Worm (Caenorhabditis elegans) whole organism, L3 larva: ENCODE measurements around the gene T01G6.10.

ENCODE experiments used
- aly-2 ChIP-seq: fragments of 150-350 bp; optimal IDR thresholded peaks from 2 replicates; lab custom pipeline; 2014; ENCODE audit warnings: missing biosample characterization, missing genetic modification characterization
- ceh-82 ChIP-seq: fragments of 150-350 bp; optimal IDR thresholded peaks from 2 replicates; lab custom pipeline; 2014; ENCODE audit warnings: missing biosample characterization, missing genetic modification characterization
- ceh-9 ChIP-seq: sonication (generic microtip); optimal IDR thresholded peaks from 2 replicates; lab custom pipeline; 2018; ENCODE audit warnings: missing biosample characterization, missing genetic modification characterization
- daf-12 ChIP-seq: fragments of 150-350 bp; optimal IDR thresholded peaks from 2 replicates; lab custom pipeline; 2014; ENCODE audit warnings: missing biosample characterization, missing genetic modification reagents, missing genetic modification characterization
- egl-5 ChIP-seq: fragments of 150-350 bp; optimal IDR thresholded peaks from 2 replicates; lab custom pipeline; 2017; ENCODE audit warnings: missing biosample characterization, missing genetic modification reagents, missing genetic modification characterization, inconsistent platforms
- elt-1 ChIP-seq: fragments of 150-350 bp; optimal IDR thresholded peaks from 2 replicates; lab custom pipeline; 2014; ENCODE audit warnings: missing biosample characterization, missing genetic modification characterization
- elt-2 ChIP-seq: sonication (generic microtip); optimal IDR thresholded peaks from 2 replicates; lab custom pipeline; 2016; ENCODE audit warnings: missing genetic modification reagents, mild to moderate bottlenecking, missing genetic modification characterization, missing compliant biosample characterization
- elt-3 ChIP-seq, 3 experiments: fragments of 150-350 bp in 1 of 3; sonication (generic microtip) in 2 of 3; optimal IDR thresholded peaks; 2 replicates in 2 of 3; 4 replicates in 1 of 3; lab custom pipeline; 2014 to 2017; ENCODE audit warnings: missing biosample characterization in 3 of 3, missing genetic modification characterization in 3 of 3
- eor-1 ChIP-seq, 2 experiments: fragments of 150-350 bp; optimal IDR thresholded peaks; 2 replicates each; lab custom pipeline; 2014 to 2018; ENCODE audit warnings: missing biosample characterization in 2 of 2, missing genetic modification characterization in 2 of 2
- fkh-10 ChIP-seq: sonication (generic microtip); optimal IDR thresholded peaks from 2 replicates; lab custom pipeline; 2017; ENCODE audit warnings: missing biosample characterization, missing genetic modification reagents, missing genetic modification characterization
- fos-1 ChIP-seq: fragments of 150-350 bp; optimal IDR thresholded peaks from 2 replicates; lab custom pipeline; 2014; ENCODE audit warnings: missing biosample characterization, missing genetic modification characterization
- hmg-11 ChIP-seq: sonication (generic microtip); optimal IDR thresholded peaks from 2 replicates; lab custom pipeline; 2016; ENCODE audit warnings: missing genetic modification characterization, missing compliant biosample characterization
- jun-1 ChIP-seq: fragments of 150-350 bp; optimal IDR thresholded peaks from 2 replicates; lab custom pipeline; 2014; ENCODE audit warnings: missing biosample characterization, missing genetic modification reagents, missing genetic modification characterization
- lin-15B ChIP-seq: fragments of 150-350 bp; optimal IDR thresholded peaks from 2 replicates; lab custom pipeline; 2014; ENCODE audit warnings: missing biosample characterization, missing genetic modification characterization
- lin-39 ChIP-seq: fragments of 150-350 bp; optimal IDR thresholded peaks from 2 replicates; lab custom pipeline; 2018; ENCODE audit warnings: missing biosample characterization, missing genetic modification reagents, missing genetic modification characterization
- lsy-12 ChIP-seq: sonication (generic microtip); optimal IDR thresholded peaks from 2 replicates; lab custom pipeline; 2016; ENCODE audit warnings: mild to moderate bottlenecking, missing genetic modification characterization, missing compliant biosample characterization
- mdl-1 ChIP-seq: fragments of 150-350 bp; optimal IDR thresholded peaks from 2 replicates; lab custom pipeline; 2014; ENCODE audit warnings: missing biosample characterization, missing genetic modification characterization
- mml-1 ChIP-seq: fragments of 150-350 bp; sonication (generic microtip); optimal IDR thresholded peaks from 3 replicates; lab custom pipeline; 2014; ENCODE audit warnings: missing biosample characterization, missing genetic modification characterization
- nhr-12 ChIP-seq: fragments of 150-350 bp; optimal IDR thresholded peaks from 2 replicates; lab custom pipeline; 2014; ENCODE audit warnings: missing biosample characterization, missing genetic modification characterization
- nhr-237 ChIP-seq: fragments of 150-350 bp; optimal IDR thresholded peaks from 2 replicates; lab custom pipeline; 2014; ENCODE audit warnings: missing biosample characterization, missing genetic modification characterization
- nhr-25 ChIP-seq: sonication (generic microtip); optimal IDR thresholded peaks from 2 replicates; lab custom pipeline; 2017; ENCODE audit warnings: missing biosample characterization, missing genetic modification characterization
- nhr-43 ChIP-seq: sonication (generic microtip); optimal IDR thresholded peaks from 2 replicates; lab custom pipeline; 2016; ENCODE audit warnings: mild to moderate bottlenecking, missing genetic modification characterization, missing compliant biosample characterization; ENCODE audit not compliant: poor library complexity, severe bottlenecking
- nhr-67 ChIP-seq: fragments of 150-350 bp; optimal IDR thresholded peaks from 2 replicates; lab custom pipeline; 2014; ENCODE audit warnings: missing biosample characterization, missing genetic modification characterization
- nhr-76 ChIP-seq: fragments of 150-350 bp; sonication (generic microtip); optimal IDR thresholded peaks from 5 replicates; lab custom pipeline; 2014; ENCODE audit warnings: missing biosample characterization, missing genetic modification characterization
- nhr-77 ChIP-seq: fragments of 150-350 bp; optimal IDR thresholded peaks from 2 replicates; lab custom pipeline; 2014; ENCODE audit warnings: missing biosample characterization, missing genetic modification characterization
- pqm-1 ChIP-seq: fragments of 150-350 bp; optimal IDR thresholded peaks from 2 replicates; lab custom pipeline; 2017; ENCODE audit warnings: missing biosample characterization, missing genetic modification characterization, inconsistent platforms
- skn-1 ChIP-seq: fragments of 150-350 bp; optimal IDR thresholded peaks from 2 replicates; lab custom pipeline; 2014; ENCODE audit warnings: missing biosample characterization, missing genetic modification characterization
- snpc-4 ChIP-seq: fragments of 150-350 bp; optimal IDR thresholded peaks from 2 replicates; lab custom pipeline; 2014; ENCODE audit warnings: missing biosample characterization, missing genetic modification characterization
- tbx-2 ChIP-seq: sonication (generic microtip); optimal IDR thresholded peaks from 2 replicates; lab custom pipeline; 2016; ENCODE audit warnings: mild to moderate bottlenecking, missing genetic modification characterization, missing compliant biosample characterization
- unc-39 ChIP-seq: sonication (generic microtip); optimal IDR thresholded peaks from 4 replicates; lab custom pipeline; 2017; ENCODE audit warnings: missing biosample characterization, missing genetic modification characterization
- unc-62 ChIP-seq: fragments of 150-350 bp; sonication (generic microtip); optimal IDR thresholded peaks from 4 replicates; lab custom pipeline; 2014; ENCODE audit warnings: missing biosample characterization, missing genetic modification reagents, missing genetic modification characterization
- zag-1 ChIP-seq: fragments of 150-350 bp; optimal IDR thresholded peaks from 2 replicates; lab custom pipeline; 2014; ENCODE audit warnings: missing biosample characterization, missing genetic modification characterization
- ztf-11 ChIP-seq: fragments of 150-350 bp; optimal IDR thresholded peaks from 2 replicates; lab custom pipeline; 2014; ENCODE audit warnings: missing biosample characterization, missing genetic modification characterization

The T01G6.10 gene

ce11 chrV:519445-519844, 16.4 kb upstream of the T01G6.10 start, which contains the start of gene nhr-210:
nhr-210 (minus strand) TSS chrV:519545.
- TF ChIP-seq skn-1 (tag; lab: Kevin White, UChicago): no peak
- peak; percentile 13 for TF ChIP-seq elt-2 (tag; lab: Kevin White, UChicago)

ce11 chrV:512420-512819, 9.4 kb upstream of the T01G6.10 start, which contains the start of gene srh-37:
srh-37 (minus strand) TSS chrV:512520.
- no peak for TF ChIP-seq lin-39
- TF ChIP-seq ztf-11 (tag; lab: Kevin White, UChicago): no peak
- no peak for TF ChIP-seq ceh-9 (tag; lab: Kevin White, UChicago)
- no peak for TF ChIP-seq nhr-43
- TF ChIP-seq lsy-12 (tag; lab: Kevin White, UChicago): no peak
- no peak for TF ChIP-seq fos-1 (tag; lab: Kevin White, UChicago)
- TF ChIP-seq elt-1 (tag; lab: Kevin White, UChicago): no peak
- no peak for TF ChIP-seq eor-1 (tag; optimal IDR thresholded peaks at IDR 0.05; lab: Kevin White, UChicago)
- TF ChIP-seq hmg-11 (tag; lab: Kevin White, UChicago): no peak
- no peak for TF ChIP-seq nhr-77 (tag; lab: Kevin White, UChicago)
- TF ChIP-seq lin-15B: no peak
- TF ChIP-seq mml-1: no peak
- TF ChIP-seq nhr-25: no peak
- no peak for TF ChIP-seq egl-5 (tag; lab: Kevin White, UChicago)
- TF ChIP-seq daf-12 (tag; lab: Kevin White, UChicago): no peak
- TF ChIP-seq elt-3 (tag; optimal IDR thresholded peaks at IDR 0.05; lab: Kevin White, UChicago): no peak
- TF ChIP-seq nhr-12: no peak
- no peak for TF ChIP-seq unc-62 (GFP tag; lab: Kevin White, UChicago)

ce11 chrV:505191-505590, 2.2 kb upstream of the T01G6.10 start, which contains the start of gene srlf-19:
srlf-19 (plus strand) TSS chrV:505491.
- no peak for TF ChIP-seq nhr-67 (tag; lab: Kevin White, UChicago)
- no peak for TF ChIP-seq pqm-1 (tag; lab: Kevin White, UChicago)
- no peak for TF ChIP-seq hmg-11 (tag; lab: Kevin White, UChicago)
- TF ChIP-seq elt-3 (tag; optimal IDR thresholded peaks at IDR 0.05; lab: Kevin White, UChicago): no peak
- no peak for TF ChIP-seq nhr-237
- TF ChIP-seq nhr-12: no peak
- no peak for TF ChIP-seq ceh-9 (tag; lab: Kevin White, UChicago)
- TF ChIP-seq elt-2 (tag; lab: Kevin White, UChicago): no peak
- no peak for TF ChIP-seq mdl-1 (tag; lab: Kevin White, UChicago)
- TF ChIP-seq unc-39 (tag; lab: Kevin White, UChicago): no peak
- TF ChIP-seq zag-1 (tag; lab: Kevin White, UChicago): no peak
- TF ChIP-seq snpc-4 (tag; lab: Kevin White, UChicago): no peak
- no peak for TF ChIP-seq nhr-43

ce11 chrV:503728-504127, 705 bp upstream of the T01G6.10 start, which contains the start of gene srlf-35:
srlf-35 (plus strand) TSS chrV:504028.
- TF ChIP-seq fos-1 (tag; lab: Kevin White, UChicago): no peak
- no peak for TF ChIP-seq snpc-4 (tag; lab: Kevin White, UChicago)
- no peak for TF ChIP-seq aly-2 (tag; lab: Kevin White, UChicago)
- TF ChIP-seq elt-2 (tag; lab: Kevin White, UChicago): no peak
- TF ChIP-seq hmg-11 (tag; lab: Kevin White, UChicago): no peak

ce11 chrV:501230-501629, 1.8 kb downstream of the T01G6.10 start, which contains the start of gene str-256:
str-256 (minus strand) TSS chrV:501330.
- TF ChIP-seq skn-1 (tag; lab: Kevin White, UChicago) (no peak), elt-1 (tag; lab: Kevin White, UChicago) (no peak), zag-1 (tag; lab: Kevin White, UChicago) (no peak), ceh-82 (tag; lab: Kevin White, UChicago) (no peak), egl-5 (tag; lab: Kevin White, UChicago) (no peak), jun-1 (no peak)

ce11 chrV:500535-500934, 2.5 kb downstream of the T01G6.10 start:
- TF ChIP-seq unc-62 (GFP tag; lab: Kevin White, UChicago) (no peak), lin-39 (no peak), mml-1 (no peak), nhr-67 (tag; lab: Kevin White, UChicago) (no peak), ceh-82 (tag; lab: Kevin White, UChicago) (no peak), elt-2 (tag; lab: Kevin White, UChicago) (no peak), ceh-9 (tag; lab: Kevin White, UChicago) (no peak), tbx-2 (tag; lab: Kevin White, UChicago) (no peak), elt-3 (tag; optimal IDR thresholded peaks at IDR 0.05; lab: Kevin White, UChicago) (no peak), nhr-76 (tag; lab: Kevin White, UChicago) (no peak), fkh-10 (GFP tag; lab: Kevin White, UChicago) (no peak), elt-1 (tag; lab: Kevin White, UChicago) (no peak), zag-1 (tag; lab: Kevin White, UChicago) (no peak)
- TF ChIP-seq, all 47 proteins: peak for 0
